Worm (Caenorhabditis elegans): ENCODE results near the gene F08G12.3.

The F08G12.3 gene

DNA sequence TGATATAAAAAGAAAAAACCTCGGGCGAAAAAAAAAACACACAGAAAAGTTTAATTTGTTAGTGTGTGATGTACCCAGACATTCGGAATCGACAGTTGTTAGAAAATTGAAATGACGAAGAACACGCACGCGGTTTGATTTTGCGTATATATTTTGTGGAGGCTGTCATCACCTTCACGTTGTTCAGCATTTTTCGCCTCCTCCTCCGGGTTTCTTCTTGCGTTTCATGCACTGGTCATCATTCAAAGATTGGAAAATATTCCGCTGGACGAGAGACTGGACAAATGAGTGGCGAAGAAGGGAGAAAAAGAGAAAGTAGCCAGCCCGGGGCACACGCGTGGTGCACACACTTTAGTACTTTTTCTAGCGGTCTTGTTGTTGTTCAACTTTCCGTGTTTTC, 44.8 kb downstream of the F08G12.3 start:
- no peak for TF ChIP-seq unc-62 (GFP tag; optimal IDR thresholded peaks at IDR 0.05)

DNA sequence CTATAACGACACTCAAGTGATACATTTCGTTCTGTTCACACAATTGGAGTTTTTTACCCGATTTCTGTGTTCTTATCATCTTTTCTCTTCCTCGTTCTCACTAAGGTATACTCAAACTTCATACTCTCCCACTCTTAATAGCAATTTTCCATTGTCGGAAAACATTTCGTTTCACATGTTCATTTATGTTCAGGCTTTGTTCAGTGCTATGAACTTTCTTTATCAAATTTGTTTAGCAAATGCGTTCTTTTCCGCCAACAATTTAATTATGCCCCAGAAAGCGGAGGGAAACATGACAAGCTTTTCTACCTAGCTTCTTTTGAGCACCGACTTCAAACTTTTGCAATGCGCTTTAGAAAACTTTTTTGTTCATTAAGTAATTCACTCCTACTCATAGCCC, 45.4 kb downstream of the F08G12.3 start:
- TF ChIP-seq unc-62 (GFP tag; optimal IDR thresholded peaks at IDR 0.05): no peak

DNA sequence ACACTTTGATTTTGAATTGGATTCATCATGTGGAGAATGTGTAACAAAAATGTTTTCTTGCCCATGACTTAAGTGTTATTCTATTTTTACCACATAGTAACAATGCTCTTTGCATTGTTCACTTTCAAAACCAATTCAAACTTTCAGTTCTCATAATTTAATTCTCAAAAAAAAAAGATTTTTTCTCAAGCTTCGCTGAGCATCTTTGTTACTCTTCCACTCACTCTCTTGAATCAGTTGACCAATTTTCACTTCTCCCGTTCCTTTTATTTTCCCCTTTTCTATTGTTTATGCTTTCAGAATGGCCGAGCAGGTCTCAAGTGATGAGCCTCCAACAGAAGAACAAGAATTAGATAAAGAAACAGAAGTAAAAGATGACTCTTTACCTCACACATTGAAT, 46.1 kb downstream of the F08G12.3 start, which contains the start of gene oct-2:
Gene oct-2, plus strand, starts transcription at position 301 of the 400 bp plus-strand sequence.
- no peak for TF ChIP-seq unc-62 (GFP tag; optimal IDR thresholded peaks at IDR 0.05)

DNA sequence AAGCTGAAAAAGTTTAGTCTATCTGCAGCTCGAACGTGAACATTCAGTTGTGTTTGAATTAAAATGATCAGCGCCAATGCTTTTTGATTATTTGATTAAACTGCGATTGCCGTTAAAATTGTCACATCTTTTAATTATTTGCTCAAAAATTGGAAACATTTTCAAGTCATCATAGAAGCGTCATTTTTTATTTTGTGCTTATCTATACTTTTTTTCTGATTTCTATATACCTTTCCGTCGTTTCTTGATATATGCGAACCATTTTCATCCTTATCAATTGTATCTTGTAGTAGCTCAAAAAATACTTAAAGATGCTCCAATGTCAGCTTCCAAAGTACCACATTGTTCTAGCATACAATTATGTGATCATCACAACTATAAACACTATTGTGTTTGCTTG, 51.2 kb downstream of the F08G12.3 start:
- no peak for TF ChIP-seq unc-62 (GFP tag; optimal IDR thresholded peaks at IDR 0.05)
